1 fruit fly cellular context compared by ENCODE assay signal in genomic region chrX:19865389-19866144, dm6.
TF ChIP-seq lines count a peak whose summit lies in the region.

THADA (minus strand) TSS chrX:19865524.

TF ChIP-seq in whole organism, embryonic, 481 proteins besides CTCF, POLR2A, EP300 and RAD21 (continued from another document and continues in another):
- no peak for TF ChIP-seq Atf-2 (GFP tag; optimal IDR thresholded peaks at IDR 0.05; lab: Kevin White, UChicago)
- no peak for TF ChIP-seq corto (GFP tag; optimal IDR thresholded peaks at IDR 0.05; lab: Kevin White, UChicago)
- no peak for TF ChIP-seq Tbp (GFP tag; optimal IDR thresholded peaks at IDR 0.05; lab: Kevin White, UChicago)
- TF ChIP-seq Rx (GFP tag; IDR thresholded peaks at IDR 0.05; lab: Robert Waterston, UW): no peak
- no peak for TF ChIP-seq eve (GFP tag; optimal IDR thresholded peaks at IDR 0.05; lab: Kevin White, UChicago)
- no peak for TF ChIP-seq CG43689 (GFP tag; IDR thresholded peaks at IDR 0.05; lab: Robert Waterston, UW)
- TF ChIP-seq CG1529 (GFP tag; optimal IDR thresholded peaks at IDR 0.05; lab: Kevin White, UChicago): no peak
- peak; percentile 9 for TF ChIP-seq CG4282 (GFP tag; optimal IDR thresholded peaks at IDR 0.05; lab: Kevin White, UChicago)
- TF ChIP-seq bowl (GFP tag; IDR thresholded peaks at IDR 0.05; lab: Robert Waterston, UW): no peak
- peak; percentile 16; the same call in 1 of the 2 replicates for TF ChIP-seq CG32772 (GFP tag; IDR thresholded peaks at IDR 0.05; lab: Robert Waterston, UW)
- no peak for TF ChIP-seq Sox102F (GFP tag; optimal IDR thresholded peaks at IDR 0.05; lab: Kevin White, UChicago)
- TF ChIP-seq Adf1 (GFP tag; IDR thresholded peaks at IDR 0.05; lab: Robert Waterston, UW): no peak
- TF ChIP-seq CG31441 (GFP tag; IDR thresholded peaks at IDR 0.05; lab: Robert Waterston, UW): no peak
- no peak for TF ChIP-seq Hr39 (optimal IDR thresholded peaks at IDR 0.05; lab: Kevin White, UChicago)
- TF ChIP-seq CG8765 (GFP tag; IDR thresholded peaks at IDR 0.05; lab: Robert Waterston, UW): peak; percentile 34; the same call in 1 of the 2 replicates
- no peak for TF ChIP-seq gsb-n (tag; optimal IDR thresholded peaks at IDR 0.05; lab: Kevin White, UChicago)
- TF ChIP-seq jing (GFP tag; optimal IDR thresholded peaks at IDR 0.05; lab: Kevin White, UChicago): no peak
- TF ChIP-seq phol (tag; optimal IDR thresholded peaks at IDR 0.05; lab: Kevin White, UChicago): peak; percentile 37
- TF ChIP-seq abd-A (tag; optimal IDR thresholded peaks at IDR 0.05; lab: Kevin White, UChicago): no peak
- no peak for TF ChIP-seq HLH3B (GFP tag; IDR thresholded peaks at IDR 0.05; lab: Robert Waterston, UW)
- TF ChIP-seq D (optimal IDR thresholded peaks at IDR 0.05; lab: Kevin White, UChicago): no peak
- no peak for TF ChIP-seq D (GFP tag; optimal IDR thresholded peaks at IDR 0.05; lab: Kevin White, UChicago)
- no peak for TF ChIP-seq gcm (GFP tag; optimal IDR thresholded peaks at IDR 0.05; lab: Kevin White, UChicago)
- TF ChIP-seq Sry-β (GFP tag; optimal IDR thresholded peaks at IDR 0.05; lab: Kevin White, UChicago): peak; percentile 43
- peak; percentile 60 for TF ChIP-seq Dp (GFP tag; optimal IDR thresholded peaks at IDR 0.05; lab: Kevin White, UChicago)
- no peak for TF ChIP-seq H15 (GFP tag; IDR thresholded peaks at IDR 0.05; lab: Robert Waterston, UW)
- TF ChIP-seq Ets65A (GFP tag; lab: Kevin White, UChicago): no peak
- peak; percentile 1 for TF ChIP-seq luna (GFP tag; optimal IDR thresholded peaks at IDR 0.05; lab: Kevin White, UChicago)
- no peak for TF ChIP-seq CG7928 (GFP tag; optimal IDR thresholded peaks at IDR 0.05; lab: Kevin White, UChicago)
- TF ChIP-seq Dip2 (GFP tag; IDR thresholded peaks at IDR 0.05; lab: Robert Waterston, UW): no peak
- TF ChIP-seq CG17359 (tag; optimal IDR thresholded peaks at IDR 0.05; lab: Kevin White, UChicago): peak; percentile 44
- TF ChIP-seq CG6254 (GFP tag; optimal IDR thresholded peaks at IDR 0.05; lab: Kevin White, UChicago): no peak
- peak; percentile 13; the same call in 1 of the 3 replicates for TF ChIP-seq B-H1 (GFP tag; IDR thresholded peaks at IDR 0.05; lab: Robert Waterston, UW)
- peak; percentile 41; the same call in 1 of the 2 replicates for TF ChIP-seq CG6272 (GFP tag; IDR thresholded peaks at IDR 0.05; lab: Robert Waterston, UW)
- TF ChIP-seq slou (GFP tag; optimal IDR thresholded peaks at IDR 0.05; lab: Kevin White, UChicago): no peak
- no peak; the same call in 1 of the 2 replicates for TF ChIP-seq CG9215 (GFP tag; IDR thresholded peaks at IDR 0.05; lab: Robert Waterston, UW)
- TF ChIP-seq nom (GFP tag; optimal IDR thresholded peaks at IDR 0.05; lab: Kevin White, UChicago): no peak
- TF ChIP-seq CG13424 (tag; optimal IDR thresholded peaks at IDR 0.05; lab: Kevin White, UChicago): peak; percentile 36
- TF ChIP-seq ems (GFP tag; optimal IDR thresholded peaks at IDR 0.05; lab: Kevin White, UChicago): no peak
- TF ChIP-seq CG8388 (GFP tag; optimal IDR thresholded peaks at IDR 0.05; lab: Kevin White, UChicago): no peak
- TF ChIP-seq CG2116 (GFP tag; optimal IDR thresholded peaks at IDR 0.05; lab: Kevin White, UChicago): peak; percentile 73
- no peak for TF ChIP-seq B-H2 (GFP tag; optimal IDR thresholded peaks at IDR 0.05; lab: Kevin White, UChicago)
- peak; percentile 29 for TF ChIP-seq Mad (GFP tag; optimal IDR thresholded peaks at IDR 0.05; lab: Kevin White, UChicago)
- no peak for TF ChIP-seq fd96Cb (tag; optimal IDR thresholded peaks at IDR 0.05; lab: Kevin White, UChicago)
- TF ChIP-seq pfk (GFP tag; optimal IDR thresholded peaks at IDR 0.05; lab: Kevin White, UChicago): no peak
- no peak for TF ChIP-seq CG3726 (GFP tag; IDR thresholded peaks at IDR 0.05; lab: Robert Waterston, UW)
- TF ChIP-seq CG7745 (tag; optimal IDR thresholded peaks at IDR 0.05; lab: Kevin White, UChicago): no peak
- no peak for TF ChIP-seq CG15696 (tag; optimal IDR thresholded peaks at IDR 0.05; lab: Kevin White, UChicago)
- TF ChIP-seq CG2712 (tag; optimal IDR thresholded peaks at IDR 0.05; lab: Kevin White, UChicago): peak; percentile 46
- TF ChIP-seq CG7839 (tag; optimal IDR thresholded peaks at IDR 0.05; lab: Kevin White, UChicago): no peak
- TF ChIP-seq CG7556 (GFP tag; optimal IDR thresholded peaks at IDR 0.05; lab: Kevin White, UChicago): peak; percentile 56
- TF ChIP-seq CG3847 (GFP tag; IDR thresholded peaks at IDR 0.05; lab: Robert Waterston, UW): peak; percentile 82
- TF ChIP-seq CG7987 (GFP tag; optimal IDR thresholded peaks at IDR 0.05; lab: Kevin White, UChicago): no peak
- TF ChIP-seq CG32532 (GFP tag; IDR thresholded peaks at IDR 0.05; lab: Robert Waterston, UW): no peak; the same call in 1 of the 2 replicates
- peak; percentile 2 for TF ChIP-seq Six4 (GFP tag; optimal IDR thresholded peaks at IDR 0.05; lab: Kevin White, UChicago)
- no peak for TF ChIP-seq Asciz (GFP tag; optimal IDR thresholded peaks at IDR 0.05; lab: Kevin White, UChicago)
- peak; percentile 93 for TF ChIP-seq hb (GFP tag; IDR thresholded peaks at IDR 0.05; lab: Robert Waterston, UW; ENCODE audit: partially characterized antibody)
- TF ChIP-seq sd (tag; optimal IDR thresholded peaks at IDR 0.05; lab: Kevin White, UChicago): no peak
- no peak for TF ChIP-seq so (GFP tag; IDR thresholded peaks at IDR 0.05; lab: Robert Waterston, UW)
- TF ChIP-seq p53 (GFP tag; optimal IDR thresholded peaks at IDR 0.05; lab: Kevin White, UChicago): peak; percentile 36
- TF ChIP-seq gro (GFP tag; optimal IDR thresholded peaks at IDR 0.05; lab: Kevin White, UChicago): peak; percentile 76
- no peak for TF ChIP-seq CG34376 (GFP tag; optimal IDR thresholded peaks at IDR 0.05; lab: Kevin White, UChicago)
- TF ChIP-seq dan (GFP tag; IDR thresholded peaks at IDR 0.05; lab: Robert Waterston, UW): no peak
- TF ChIP-seq chm (GFP tag; IDR thresholded peaks at IDR 0.05; lab: Robert Waterston, UW): no peak
- TF ChIP-seq CG14014 (GFP tag; IDR thresholded peaks at IDR 0.05; lab: Robert Waterston, UW): no peak; the same call in 1 of the 2 replicates
- no peak for TF ChIP-seq HLHmδ (GFP tag; optimal IDR thresholded peaks at IDR 0.05; lab: Kevin White, UChicago)
- no peak for TF ChIP-seq CG2202 (tag; optimal IDR thresholded peaks at IDR 0.05; lab: Kevin White, UChicago)
- TF ChIP-seq cad (GFP tag; optimal IDR thresholded peaks at IDR 0.05; lab: Kevin White, UChicago): no peak
- TF ChIP-seq CG18764 (GFP tag; optimal IDR thresholded peaks at IDR 0.05; lab: Kevin White, UChicago): no peak
- no peak for TF ChIP-seq Nf-YC (tag; optimal IDR thresholded peaks at IDR 0.05; lab: Kevin White, UChicago)
- no peak for TF ChIP-seq CG5180 (GFP tag; optimal IDR thresholded peaks at IDR 0.05; lab: Kevin White, UChicago)
- TF ChIP-seq Doc3 (GFP tag; IDR thresholded peaks at IDR 0.05; lab: Robert Waterston, UW; ENCODE audit: partially characterized antibody): peak; percentile 81
- no peak for TF ChIP-seq en (GFP tag; optimal IDR thresholded peaks at IDR 0.05; lab: Kevin White, UChicago)
- peak; percentile 41 for TF ChIP-seq zfh2 (GFP tag; optimal IDR thresholded peaks at IDR 0.05; lab: Kevin White, UChicago)
- TF ChIP-seq CG9797 (GFP tag; optimal IDR thresholded peaks at IDR 0.05; lab: Kevin White, UChicago): peak; percentile 54
- TF ChIP-seq CG2129 (GFP tag; IDR thresholded peaks at IDR 0.05; lab: Robert Waterston, UW; ENCODE audit: partially characterized antibody): peak; percentile 92; the same call in 1 of the 2 replicates
- TF ChIP-seq ato (GFP tag; IDR thresholded peaks at IDR 0.05; lab: Robert Waterston, UW; ENCODE audit: partially characterized antibody): no peak; the same call in 1 of the 2 replicates
- TF ChIP-seq Nf-YB (GFP tag; optimal IDR thresholded peaks at IDR 0.05; lab: Kevin White, UChicago): no peak
- TF ChIP-seq CG8944 (GFP tag; optimal IDR thresholded peaks at IDR 0.05; lab: Kevin White, UChicago): no peak
- no peak for TF ChIP-seq CG30020 (tag; optimal IDR thresholded peaks at IDR 0.05; lab: Kevin White, UChicago)
- no peak for TF ChIP-seq pros (GFP tag; optimal IDR thresholded peaks at IDR 0.05; lab: Kevin White, UChicago)
- no peak for TF ChIP-seq Ravus (GFP tag; IDR thresholded peaks at IDR 0.05; lab: Robert Waterston, UW)
- TF ChIP-seq CrebB (tag; optimal IDR thresholded peaks at IDR 0.05; lab: Kevin White, UChicago): no peak
- peak in 1 of 2 experiments; percentile 77 for TF ChIP-seq insv (GFP tag; optimal IDR thresholded peaks at IDR 0.05; lab: Kevin White, UChicago)
- TF ChIP-seq HLH4C (GFP tag; IDR thresholded peaks at IDR 0.05; lab: Robert Waterston, UW; ENCODE audit: partially characterized antibody): peak; percentile 81
- no peak for TF ChIP-seq Eip74EF (GFP tag; optimal IDR thresholded peaks at IDR 0.05; lab: Kevin White, UChicago)
- TF ChIP-seq CG18599 (GFP tag; optimal IDR thresholded peaks at IDR 0.05; lab: Kevin White, UChicago): no peak
- peak; percentile 49 for TF ChIP-seq CG3163 (GFP tag; optimal IDR thresholded peaks at IDR 0.05; lab: Kevin White, UChicago)
- no peak for TF ChIP-seq pb (GFP tag; optimal IDR thresholded peaks at IDR 0.05; lab: Kevin White, UChicago)
- peak; percentile 91 for TF ChIP-seq CG6689 (GFP tag; IDR thresholded peaks at IDR 0.05; lab: Robert Waterston, UW)
- no peak for TF ChIP-seq shn (GFP tag; optimal IDR thresholded peaks at IDR 0.05; lab: Kevin White, UChicago)
- TF ChIP-seq pnt (GFP tag; optimal IDR thresholded peaks at IDR 0.05; lab: Kevin White, UChicago): peak; percentile 45
- TF ChIP-seq GATAe (GFP tag; conservative IDR thresholded peaks at IDR 0.05; lab: Robert Waterston, UW): no peak
- peak; percentile 51 for TF ChIP-seq NFAT (GFP tag; IDR thresholded peaks at IDR 0.05; lab: Robert Waterston, UW)
- no peak for TF ChIP-seq Nf-YA (GFP tag; IDR thresholded peaks at IDR 0.05; lab: Robert Waterston, UW)
- TF ChIP-seq CG11695 (GFP tag; IDR thresholded peaks at IDR 0.05; lab: Robert Waterston, UW): 0 out of 3 replicates have a peak, but pooled peaks have one; percentile 27
- TF ChIP-seq CG13624 (GFP tag; optimal IDR thresholded peaks at IDR 0.05; lab: Kevin White, UChicago): peak; percentile 27
- TF ChIP-seq CG14050 (GFP tag; IDR thresholded peaks at IDR 0.05; lab: Robert Waterston, UW): no peak
- no peak for TF ChIP-seq CG12104 (GFP tag; optimal IDR thresholded peaks at IDR 0.05; lab: Kevin White, UChicago)
- peak; percentile 87 for TF ChIP-seq vnd (GFP tag; IDR thresholded peaks at IDR 0.05; lab: Robert Waterston, UW; ENCODE audit: partially characterized antibody)
- no peak for TF ChIP-seq maf-S (GFP tag; optimal IDR thresholded peaks at IDR 0.05; lab: Kevin White, UChicago)
- no peak for TF ChIP-seq CG4820 (GFP tag; optimal IDR thresholded peaks at IDR 0.05; lab: Kevin White, UChicago)
- no peak for TF ChIP-seq sens-2 (GFP tag; IDR thresholded peaks at IDR 0.05; lab: Robert Waterston, UW)
- TF ChIP-seq sr (GFP tag; IDR thresholded peaks at IDR 0.05; lab: Robert Waterston, UW): no peak
- peak; percentile 89 for TF ChIP-seq CG7963 (GFP tag; IDR thresholded peaks at IDR 0.05; lab: Robert Waterston, UW; ENCODE audit: partially characterized antibody)
- TF ChIP-seq CG12155 (GFP tag; optimal IDR thresholded peaks at IDR 0.05; lab: Kevin White, UChicago): no peak
- no peak for TF ChIP-seq gce (GFP tag; IDR thresholded peaks at IDR 0.05; lab: Robert Waterston, UW)
- TF ChIP-seq unpg (GFP tag; optimal IDR thresholded peaks at IDR 0.05; lab: Kevin White, UChicago): no peak
- TF ChIP-seq Blimp-1 (GFP tag; optimal IDR thresholded peaks at IDR 0.05; lab: Kevin White, UChicago): no peak
- no peak for TF ChIP-seq emc (GFP tag; optimal IDR thresholded peaks at IDR 0.05; lab: Kevin White, UChicago)
- TF ChIP-seq TFAM (GFP tag; optimal IDR thresholded peaks at IDR 0.05; lab: Kevin White, UChicago): no peak
- peak; percentile 31 to 36 for TF ChIP-seq dpn (GFP tag; optimal IDR thresholded peaks at IDR 0.05; lab: Kevin White, UChicago)
- no peak for TF ChIP-seq CG6654 (GFP tag; optimal IDR thresholded peaks at IDR 0.05; lab: Kevin White, UChicago)
- peak; percentile 94 for TF ChIP-seq Med (GFP tag; lab: Kevin White, UChicago)
- TF ChIP-seq fu2 (GFP tag; optimal IDR thresholded peaks at IDR 0.05; lab: Kevin White, UChicago): no peak
- peak; percentile 51 for TF ChIP-seq dm (GFP tag; optimal IDR thresholded peaks at IDR 0.05; lab: Kevin White, UChicago)
- no peak for TF ChIP-seq al (GFP tag; IDR thresholded peaks at IDR 0.05; lab: Robert Waterston, UW)
- TF ChIP-seq Dll (GFP tag; IDR thresholded peaks at IDR 0.05; lab: Robert Waterston, UW; ENCODE audit: partially characterized antibody): peak; percentile 93
- TF ChIP-seq CG3281 (GFP tag; optimal IDR thresholded peaks at IDR 0.05; lab: Kevin White, UChicago): no peak
- TF ChIP-seq Vsx1 (GFP tag; optimal IDR thresholded peaks at IDR 0.05; lab: Kevin White, UChicago): no peak
- no peak for TF ChIP-seq Hmx (GFP tag; optimal IDR thresholded peaks at IDR 0.05; lab: Kevin White, UChicago)
- peak; percentile 63 for TF ChIP-seq CG9437 (GFP tag; optimal IDR thresholded peaks at IDR 0.05; lab: Kevin White, UChicago)
- no peak for TF ChIP-seq tio (GFP tag; optimal IDR thresholded peaks at IDR 0.05; lab: Kevin White, UChicago)
- 0 out of 3 replicates have a peak, but pooled peaks have one; percentile 19 for TF ChIP-seq zfh1 (GFP tag; IDR thresholded peaks at IDR 0.05; lab: Robert Waterston, UW)
- TF ChIP-seq Bgb (GFP tag; IDR thresholded peaks at IDR 0.05; lab: Robert Waterston, UW; ENCODE audit: partially characterized antibody): peak; percentile 97
- peak; percentile 62 for TF ChIP-seq CG2120 (GFP tag; optimal IDR thresholded peaks at IDR 0.05; lab: Kevin White, UChicago)
- TF ChIP-seq row (GFP tag; IDR thresholded peaks at IDR 0.05; lab: Robert Waterston, UW): peak; percentile 60; the same call in 2 of the 3 replicates
- peak; percentile 56 for TF ChIP-seq gfzf (GFP tag; optimal IDR thresholded peaks at IDR 0.05; lab: Kevin White, UChicago)
- no peak for TF ChIP-seq CG15073 (GFP tag; optimal IDR thresholded peaks at IDR 0.05; lab: Kevin White, UChicago)
- peak; percentile 92 for TF ChIP-seq hbn (GFP tag; IDR thresholded peaks at IDR 0.05; lab: Robert Waterston, UW; ENCODE audit: partially characterized antibody)
- no peak for TF ChIP-seq sqz (GFP tag; optimal IDR thresholded peaks at IDR 0.05; lab: Kevin White, UChicago)
- TF ChIP-seq Ssrp (tag; optimal IDR thresholded peaks at IDR 0.05; lab: Kevin White, UChicago): peak; percentile 17
- no peak for TF ChIP-seq Doc2 (GFP tag; IDR thresholded peaks at IDR 0.05; lab: Robert Waterston, UW)
- TF ChIP-seq Xrp1 (GFP tag; IDR thresholded peaks at IDR 0.05; lab: Robert Waterston, UW): 0 out of 2 replicates have a peak, but pooled peaks have one; percentile 39
- TF ChIP-seq salm (tag; optimal IDR thresholded peaks at IDR 0.05; lab: Kevin White, UChicago): no peak
